Fruit fly (Drosophila melanogaster): Measurements from ENCODE around the gene ema.

The ema gene

DNA sequence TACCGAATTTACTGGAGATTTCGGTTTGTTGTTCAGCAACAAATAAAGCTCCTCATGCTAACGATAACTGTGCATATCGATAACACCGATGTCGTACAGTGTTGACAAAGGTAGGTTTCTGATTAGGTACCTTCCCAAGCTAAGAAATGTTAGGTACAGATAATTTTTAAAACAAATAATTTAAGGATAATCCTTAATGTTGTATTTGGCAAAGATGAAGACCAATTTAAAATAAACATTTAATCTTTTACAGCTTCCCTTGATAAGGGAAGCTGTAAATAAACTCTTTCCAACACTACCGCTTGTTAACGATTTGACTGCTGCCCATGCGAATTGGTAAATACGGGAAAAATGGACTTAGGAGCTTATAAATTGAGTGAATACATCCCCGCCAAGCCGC, 1.5 kb upstream of the ema start, which contains the start of the genes Ttc1 and CG14882 (continued):
- TF ChIP-seq BtbVII (GFP tag; optimal IDR thresholded peaks at IDR 0.05): peak; percentile 68
- peak; percentile 44 for TF ChIP-seq Dp (GFP tag; optimal IDR thresholded peaks at IDR 0.05)
- peak; percentile 80 for TF ChIP-seq CG9609 (GFP tag; optimal IDR thresholded peaks at IDR 0.05)
- no peak for TF ChIP-seq CG13894 (tag; optimal IDR thresholded peaks at IDR 0.05)
- peak; percentile 80 for TF ChIP-seq CG9817 (tag; optimal IDR thresholded peaks at IDR 0.05)
- TF ChIP-seq CG17361 (GFP tag; IDR thresholded peaks at IDR 0.05): peak; percentile 75; the same call in 2 of the 3 replicates
- TF ChIP-seq CG11723 (GFP tag; optimal IDR thresholded peaks at IDR 0.05): no peak
- TF ChIP-seq br (optimal IDR thresholded peaks at IDR 0.05): no peak
- TF ChIP-seq CG6254 (GFP tag; optimal IDR thresholded peaks at IDR 0.05): no peak
- peak; percentile 87 for TF ChIP-seq CG10462 (GFP tag; optimal IDR thresholded peaks at IDR 0.05)
- TF ChIP-seq Max (GFP tag; optimal IDR thresholded peaks at IDR 0.05): peak; percentile 77
- TF ChIP-seq dysf (GFP tag; IDR thresholded peaks at IDR 0.05): peak; percentile 86
- peak; percentile 85 for TF ChIP-seq ind (GFP tag; optimal IDR thresholded peaks at IDR 0.05)
- TF ChIP-seq NFAT (GFP tag; IDR thresholded peaks at IDR 0.05): peak; percentile 82
- peak; percentile 80 for TF ChIP-seq E2f2 (GFP tag; IDR thresholded peaks at IDR 0.05)
- TF ChIP-seq CG9215 (GFP tag; IDR thresholded peaks at IDR 0.05): no peak; the same call in 1 of the 2 replicates
- TF ChIP-seq gcm2 (GFP tag; optimal IDR thresholded peaks at IDR 0.05): peak; percentile 42
- TF ChIP-seq az2 (GFP tag; optimal IDR thresholded peaks at IDR 0.05): peak; percentile 90
- TF ChIP-seq CG32772 (GFP tag; IDR thresholded peaks at IDR 0.05): peak; percentile 72
- TF ChIP-seq CG12071 (GFP tag; optimal IDR thresholded peaks at IDR 0.05): no peak
- peak; percentile 80 for TF ChIP-seq NfI (GFP tag; optimal IDR thresholded peaks at IDR 0.05)
- TF ChIP-seq ftz-f1 (GFP tag; optimal IDR thresholded peaks at IDR 0.05): peak; percentile 57
- TF ChIP-seq CG11695 (GFP tag; IDR thresholded peaks at IDR 0.05): peak; percentile 86
- peak; percentile 93 for TF ChIP-seq CG6689 (GFP tag; IDR thresholded peaks at IDR 0.05)
- TF ChIP-seq ems (GFP tag; optimal IDR thresholded peaks at IDR 0.05): peak; percentile 73
- peak; percentile 85 for TF ChIP-seq pum (GFP tag; optimal IDR thresholded peaks at IDR 0.05)
- peak; percentile 48 for TF ChIP-seq Lhr (GFP tag; optimal IDR thresholded peaks at IDR 0.05)
- TF ChIP-seq C15 (GFP tag; IDR thresholded peaks at IDR 0.05): no peak; the same call in 2 of the 3 replicates
- TF ChIP-seq Gug (GFP tag; IDR thresholded peaks at IDR 0.05): no peak; the same call in 2 of the 4 replicates
- TF ChIP-seq eve (GFP tag; optimal IDR thresholded peaks at IDR 0.05): no peak
- TF ChIP-seq CG7745 (tag; optimal IDR thresholded peaks at IDR 0.05): no peak
- TF ChIP-seq Scr (GFP tag; IDR thresholded peaks at IDR 0.05; ENCODE audit: partially characterized antibody): peak; percentile 53
- peak; percentile 66 for TF ChIP-seq croc (GFP tag; conservative IDR thresholded peaks at IDR 0.05)
- TF ChIP-seq D (optimal IDR thresholded peaks at IDR 0.05): no peak
- TF ChIP-seq D (GFP tag; optimal IDR thresholded peaks at IDR 0.05): peak; percentile 54
- peak; percentile 63 for TF ChIP-seq Bgb (GFP tag; IDR thresholded peaks at IDR 0.05; ENCODE audit: partially characterized antibody)
- peak; percentile 73 for TF ChIP-seq Dref (GFP tag; IDR thresholded peaks at IDR 0.05)
- peak; percentile 58 for TF ChIP-seq nerfin-1 (tag; optimal IDR thresholded peaks at IDR 0.05)
- TF ChIP-seq Nf-YA (GFP tag; IDR thresholded peaks at IDR 0.05): no peak
- 0 out of 2 replicates have a peak, but pooled peaks have one; percentile 23 for TF ChIP-seq crol (GFP tag; IDR thresholded peaks at IDR 0.05)
- TF ChIP-seq pb (GFP tag; optimal IDR thresholded peaks at IDR 0.05): no peak
- peak; percentile 79 for TF ChIP-seq Antp (GFP tag; optimal IDR thresholded peaks at IDR 0.05)
- TF ChIP-seq hkb (optimal IDR thresholded peaks at IDR 0.05): no peak
- TF ChIP-seq hkb (GFP tag; IDR thresholded peaks at IDR 0.05): peak; percentile 92
- TF ChIP-seq zfh2 (GFP tag; optimal IDR thresholded peaks at IDR 0.05): peak; percentile 88
- peak; percentile 82 for TF ChIP-seq CG8290 (GFP tag; optimal IDR thresholded peaks at IDR 0.05)
- peak in 1 of 2 experiments; percentile 78 for TF ChIP-seq CG8290 (tag; optimal IDR thresholded peaks at IDR 0.05)
- peak; percentile 66 for TF ChIP-seq ara (GFP tag; IDR thresholded peaks at IDR 0.05)
- peak; percentile 84 for TF ChIP-seq wdn (GFP tag; IDR thresholded peaks at IDR 0.05)
- peak; percentile 79 for TF ChIP-seq Awh (GFP tag; IDR thresholded peaks at IDR 0.05)
- TF ChIP-seq CG17612 (GFP tag; IDR thresholded peaks at IDR 0.05): no peak
- TF ChIP-seq row (GFP tag; IDR thresholded peaks at IDR 0.05): peak; percentile 95
- TF ChIP-seq CG31441 (GFP tag; IDR thresholded peaks at IDR 0.05): peak; percentile 79
- peak; percentile 67; the same call in 1 of the 3 replicates for TF ChIP-seq CG6175 (GFP tag; IDR thresholded peaks at IDR 0.05)
